Worm (Caenorhabditis elegans) whole organism, L3 larva: ENCODE results near the gene srj-29.

Experiments used
- R02D3.7 ChIP-seq: fragments of 150-350 bp; optimal IDR thresholded peaks from 2 replicates; lab custom pipeline; 2014; ENCODE audit warnings: missing biosample characterization, missing genetic modification characterization
- ZK546.5 ChIP-seq: sonication (generic microtip); optimal IDR thresholded peaks from 2 replicates; lab custom pipeline; 2017; ENCODE audit warnings: missing biosample characterization, missing genetic modification characterization
- ama-1 ChIP-seq: fragments of 150-350 bp; optimal IDR thresholded peaks from 2 replicates; lab custom pipeline; 2018
- ceh-16 ChIP-seq: sonication (generic microtip); optimal IDR thresholded peaks from 2 replicates; lab custom pipeline; 2017; ENCODE audit warnings: missing biosample characterization, missing genetic modification characterization
- ceh-82 ChIP-seq: fragments of 150-350 bp; optimal IDR thresholded peaks from 2 replicates; lab custom pipeline; 2014; ENCODE audit warnings: missing biosample characterization, missing genetic modification characterization
- ceh-9 ChIP-seq: sonication (generic microtip); optimal IDR thresholded peaks from 2 replicates; lab custom pipeline; 2018; ENCODE audit warnings: missing biosample characterization, missing genetic modification characterization
- daf-12 ChIP-seq: fragments of 150-350 bp; optimal IDR thresholded peaks from 2 replicates; lab custom pipeline; 2014; ENCODE audit warnings: missing biosample characterization, missing genetic modification reagents, missing genetic modification characterization
- egl-27 ChIP-seq: sonication (generic microtip); optimal IDR thresholded peaks from 4 replicates; lab custom pipeline; 2017; ENCODE audit warnings: missing biosample characterization, missing genetic modification reagents, missing genetic modification characterization
- egl-5 ChIP-seq: fragments of 150-350 bp; optimal IDR thresholded peaks from 2 replicates; lab custom pipeline; 2017; ENCODE audit warnings: missing biosample characterization, missing genetic modification reagents, missing genetic modification characterization, inconsistent platforms
- elt-1 ChIP-seq: fragments of 150-350 bp; optimal IDR thresholded peaks from 2 replicates; lab custom pipeline; 2014; ENCODE audit warnings: missing biosample characterization, missing genetic modification characterization
- elt-2 ChIP-seq: sonication (generic microtip); optimal IDR thresholded peaks from 2 replicates; lab custom pipeline; 2016; ENCODE audit warnings: missing genetic modification reagents, mild to moderate bottlenecking, missing genetic modification characterization, missing compliant biosample characterization
- eor-1 ChIP-seq, 2 experiments: fragments of 150-350 bp; optimal IDR thresholded peaks; 2 replicates each; lab custom pipeline; 2014 to 2018; ENCODE audit warnings: missing biosample characterization in 2 of 2, missing genetic modification characterization in 2 of 2
- fkh-10 ChIP-seq: sonication (generic microtip); optimal IDR thresholded peaks from 2 replicates; lab custom pipeline; 2017; ENCODE audit warnings: missing biosample characterization, missing genetic modification reagents, missing genetic modification characterization
- fkh-2 ChIP-seq: fragments of 150-350 bp; optimal IDR thresholded peaks from 2 replicates; lab custom pipeline; 2014; ENCODE audit warnings: missing biosample characterization, missing genetic modification reagents, missing genetic modification characterization
- fos-1 ChIP-seq: fragments of 150-350 bp; optimal IDR thresholded peaks from 2 replicates; lab custom pipeline; 2014; ENCODE audit warnings: missing biosample characterization, missing genetic modification characterization
- jun-1 ChIP-seq: fragments of 150-350 bp; optimal IDR thresholded peaks from 2 replicates; lab custom pipeline; 2014; ENCODE audit warnings: missing biosample characterization, missing genetic modification reagents, missing genetic modification characterization
- lin-15B ChIP-seq: fragments of 150-350 bp; optimal IDR thresholded peaks from 2 replicates; lab custom pipeline; 2014; ENCODE audit warnings: missing biosample characterization, missing genetic modification characterization
- lin-39 ChIP-seq: fragments of 150-350 bp; optimal IDR thresholded peaks from 2 replicates; lab custom pipeline; 2018; ENCODE audit warnings: missing biosample characterization, missing genetic modification reagents, missing genetic modification characterization
- lsy-12 ChIP-seq: sonication (generic microtip); optimal IDR thresholded peaks from 2 replicates; lab custom pipeline; 2016; ENCODE audit warnings: mild to moderate bottlenecking, missing genetic modification characterization, missing compliant biosample characterization
- mdl-1 ChIP-seq: fragments of 150-350 bp; optimal IDR thresholded peaks from 2 replicates; lab custom pipeline; 2014; ENCODE audit warnings: missing biosample characterization, missing genetic modification characterization
- mml-1 ChIP-seq: fragments of 150-350 bp; sonication (generic microtip); optimal IDR thresholded peaks from 3 replicates; lab custom pipeline; 2014; ENCODE audit warnings: missing biosample characterization, missing genetic modification characterization
- nfya-1 ChIP-seq: sonication (generic microtip); optimal IDR thresholded peaks from 2 replicates; lab custom pipeline; 2017; ENCODE audit warnings: missing genetic modification characterization, mild to moderate bottlenecking, missing compliant biosample characterization, antibody characterized with exemption, moderate library complexity; ENCODE audit not compliant: insufficient read depth
- nhr-11 ChIP-seq: fragments of 150-350 bp; optimal IDR thresholded peaks from 2 replicates; lab custom pipeline; 2014; ENCODE audit warnings: missing biosample characterization, missing genetic modification characterization
- nhr-12 ChIP-seq: fragments of 150-350 bp; optimal IDR thresholded peaks from 2 replicates; lab custom pipeline; 2014; ENCODE audit warnings: missing biosample characterization, missing genetic modification characterization
- nhr-23 ChIP-seq: fragments of 150-350 bp; optimal IDR thresholded peaks from 2 replicates; lab custom pipeline; 2014; ENCODE audit warnings: missing biosample characterization, missing genetic modification reagents, missing genetic modification characterization
- nhr-237 ChIP-seq: fragments of 150-350 bp; optimal IDR thresholded peaks from 2 replicates; lab custom pipeline; 2014; ENCODE audit warnings: missing biosample characterization, missing genetic modification characterization
- nhr-25 ChIP-seq: sonication (generic microtip); optimal IDR thresholded peaks from 2 replicates; lab custom pipeline; 2017; ENCODE audit warnings: missing biosample characterization, missing genetic modification characterization
- nhr-28 ChIP-seq: fragments of 150-350 bp; optimal IDR thresholded peaks from 2 replicates; lab custom pipeline; 2014; ENCODE audit warnings: missing biosample characterization, missing genetic modification characterization
- nhr-43 ChIP-seq: sonication (generic microtip); optimal IDR thresholded peaks from 2 replicates; lab custom pipeline; 2016; ENCODE audit warnings: mild to moderate bottlenecking, missing genetic modification characterization, missing compliant biosample characterization; ENCODE audit not compliant: poor library complexity, severe bottlenecking
- nhr-67 ChIP-seq: fragments of 150-350 bp; optimal IDR thresholded peaks from 2 replicates; lab custom pipeline; 2014; ENCODE audit warnings: missing biosample characterization, missing genetic modification characterization
- nhr-76 ChIP-seq: fragments of 150-350 bp; sonication (generic microtip); optimal IDR thresholded peaks from 5 replicates; lab custom pipeline; 2014; ENCODE audit warnings: missing biosample characterization, missing genetic modification characterization
- nhr-77 ChIP-seq: fragments of 150-350 bp; optimal IDR thresholded peaks from 2 replicates; lab custom pipeline; 2014; ENCODE audit warnings: missing biosample characterization, missing genetic modification characterization
- pha-4 ChIP-seq: fragments of 150-350 bp; optimal IDR thresholded peaks from 2 replicates; lab custom pipeline; 2014; ENCODE audit warnings: missing biosample characterization, missing genetic modification reagents, missing genetic modification characterization
- pqm-1 ChIP-seq: fragments of 150-350 bp; optimal IDR thresholded peaks from 2 replicates; lab custom pipeline; 2017; ENCODE audit warnings: missing biosample characterization, missing genetic modification characterization, inconsistent platforms
- sea-2 ChIP-seq: fragments of 150-350 bp; sonication (generic microtip); optimal IDR thresholded peaks from 4 replicates; lab custom pipeline; 2014; ENCODE audit warnings: missing biosample characterization, missing genetic modification reagents, missing genetic modification characterization
- skn-1 ChIP-seq: fragments of 150-350 bp; optimal IDR thresholded peaks from 2 replicates; lab custom pipeline; 2014; ENCODE audit warnings: missing biosample characterization, missing genetic modification characterization
- snpc-4 ChIP-seq: fragments of 150-350 bp; optimal IDR thresholded peaks from 2 replicates; lab custom pipeline; 2014; ENCODE audit warnings: missing biosample characterization, missing genetic modification characterization
- tbx-2 ChIP-seq: sonication (generic microtip); optimal IDR thresholded peaks from 2 replicates; lab custom pipeline; 2016; ENCODE audit warnings: mild to moderate bottlenecking, missing genetic modification characterization, missing compliant biosample characterization
- unc-39 ChIP-seq: sonication (generic microtip); optimal IDR thresholded peaks from 4 replicates; lab custom pipeline; 2017; ENCODE audit warnings: missing biosample characterization, missing genetic modification characterization
- unc-62 ChIP-seq: fragments of 150-350 bp; sonication (generic microtip); optimal IDR thresholded peaks from 4 replicates; lab custom pipeline; 2014; ENCODE audit warnings: missing biosample characterization, missing genetic modification reagents, missing genetic modification characterization

Gene srj-29

ce11 chrV:16060135-16060534 lies 15.3 kb upstream of the srj-29 start, which contains the start of gene F14H3.15:
Gene F14H3.15, minus strand, starts transcription at chrV:16060235.
- TF ChIP-seq tbx-2 (tag; lab: Kevin White, UChicago) (no peak), nhr-12 (tag; lab: Kevin White, UChicago) (no peak), ceh-82 (no peak), nhr-23 (tag; lab: Kevin White, UChicago) (no peak), lsy-12 (no peak), unc-62 (GFP tag; lab: Kevin White, UChicago) (no peak), R02D3.7 (tag; lab: Kevin White, UChicago) (no peak), ama-1 (no peak), ZK546.5 (tag; lab: Kevin White, UChicago) (no peak), nhr-77 (no peak), unc-39 (no peak)

ce11 chrV:16061993-16062392 lies 13.5 kb upstream of the srj-29 start, which contains the start of gene fbxa-100:
Gene fbxa-100, minus strand, starts transcription at chrV:16062093.
- no peak for TF ChIP-seq nfya-1 (tag; lab: Kevin White, UChicago)
- no peak for TF ChIP-seq ama-1
- no peak for TF ChIP-seq elt-1 (tag; lab: Kevin White, UChicago)
- TF ChIP-seq eor-1 (tag; optimal IDR thresholded peaks at IDR 0.05; lab: Kevin White, UChicago) = no peak
- TF ChIP-seq lin-39 (tag; lab: Kevin White, UChicago) = no peak
- TF ChIP-seq ceh-16 = no peak

DNA sequence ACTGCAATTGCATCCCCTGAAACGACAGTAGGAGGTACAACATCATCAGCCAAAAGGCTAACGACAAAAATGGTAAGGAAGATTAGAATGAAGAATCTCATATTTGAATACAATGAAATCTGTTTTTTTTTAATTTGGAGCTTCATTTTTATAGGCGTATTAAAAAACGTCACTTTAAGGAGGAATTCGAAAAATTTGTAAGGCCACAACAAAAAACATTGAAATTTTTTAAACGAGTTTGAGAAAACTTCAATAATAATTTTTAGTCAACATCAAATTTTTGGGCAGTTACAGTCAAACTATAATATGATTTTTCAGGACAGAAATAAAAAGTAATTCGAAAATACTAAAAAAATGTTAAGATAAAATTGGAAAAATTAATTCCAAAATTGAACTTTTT lies 12.7 kb upstream of the srj-29 start, which contains the start of gene F14H3.14:
Gene F14H3.14, minus strand, starts transcription at position 101 of the 400 bp plus-strand sequence.
- TF ChIP-seq snpc-4 (tag; lab: Kevin White, UChicago) (no peak), nhr-237 (no peak)

DNA sequence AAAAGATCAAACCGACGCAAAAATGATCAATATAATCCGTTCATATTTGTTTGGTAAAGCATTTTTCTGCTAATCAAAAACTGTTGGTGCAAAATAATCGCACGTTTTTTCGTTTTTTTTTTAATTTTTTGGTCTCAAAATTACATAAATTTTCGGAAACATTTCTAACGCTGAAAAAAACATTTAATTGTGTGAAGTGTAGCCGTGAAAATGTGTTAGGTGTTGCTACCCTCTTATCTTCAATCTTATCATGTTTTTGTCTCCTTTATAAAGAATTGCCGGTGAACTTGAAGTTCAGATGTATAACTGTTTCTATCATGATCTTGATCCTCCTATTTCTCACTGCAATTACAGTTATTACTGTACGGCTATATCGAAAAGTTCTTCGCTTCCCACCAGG lies 6.5 kb upstream of the srj-29 start, which contains the start of gene cyp-35D1:
Gene cyp-35D1, plus strand, starts transcription at position 301 of the 400 bp plus-strand sequence.
- no peak for TF ChIP-seq egl-27
- no peak for TF ChIP-seq nhr-11 (tag; lab: Kevin White, UChicago)
- TF ChIP-seq nhr-28 (tag; lab: Kevin White, UChicago) = no peak
- no peak for TF ChIP-seq nfya-1 (tag; lab: Kevin White, UChicago)
- TF ChIP-seq mml-1 = no peak
- no peak for TF ChIP-seq nhr-237
- TF ChIP-seq nhr-77 = no peak
- TF ChIP-seq snpc-4 (tag; lab: Kevin White, UChicago) = no peak
- no peak for TF ChIP-seq ZK546.5 (tag; lab: Kevin White, UChicago)
- no peak for TF ChIP-seq nhr-25 (tag; lab: Kevin White, UChicago)
- no peak for TF ChIP-seq ceh-9 (tag; lab: Kevin White, UChicago)
- no peak for TF ChIP-seq mdl-1 (tag; lab: Kevin White, UChicago)
- TF ChIP-seq sea-2 = no peak
- no peak for TF ChIP-seq eor-1 (tag; optimal IDR thresholded peaks at IDR 0.05; lab: Kevin White, UChicago)
- no peak for TF ChIP-seq nhr-67
- no peak for TF ChIP-seq ama-1
- TF ChIP-seq unc-62 (GFP tag; lab: Kevin White, UChicago) = no peak
- TF ChIP-seq daf-12 (tag; lab: Kevin White, UChicago) = no peak
- no peak for TF ChIP-seq skn-1 (tag; lab: Kevin White, UChicago)
- TF ChIP-seq, all 47 proteins: peak for 0

- TF ChIP-seq nhr-28 (tag; lab: Kevin White, UChicago) = no peak
- TF ChIP-seq pqm-1 = peak; percentile 38
- TF ChIP-seq egl-27 = no peak
- TF ChIP-seq elt-2 (tag; lab: Kevin White, UChicago) = peak; percentile 55
- TF ChIP-seq tbx-2 (tag; lab: Kevin White, UChicago) = no peak
These were observed 4.3 kb upstream of the srj-29 start, which contains the start of gene nhr-176 for ce11 chrV:16071167-16071566. Gene nhr-176, plus strand, starts transcription at chrV:16071325.

DNA sequence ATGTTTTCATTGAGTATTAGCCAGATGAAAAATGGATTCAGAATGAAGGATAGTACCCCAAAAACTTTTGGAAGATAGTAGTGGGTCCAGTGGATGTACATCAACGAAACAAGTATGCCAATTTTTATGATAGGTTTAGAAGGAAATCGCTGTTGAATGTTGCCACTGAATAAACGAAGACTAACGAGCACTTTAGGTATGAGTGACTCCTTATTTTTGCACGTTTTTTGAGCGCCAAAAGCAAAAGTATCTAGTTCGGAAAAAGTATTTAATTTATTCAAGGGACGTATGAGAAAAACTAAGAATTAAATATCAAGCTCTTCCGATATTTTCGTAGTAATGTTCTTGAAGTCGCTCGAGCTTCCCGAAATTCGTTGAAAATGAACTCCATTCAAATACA lies 1.6 kb upstream of the srj-29 start, which contains the start of gene srj-10:
Gene srj-10, minus strand, starts transcription at position 101 of the 400 bp plus-strand sequence.
- TF ChIP-seq unc-62 (GFP tag; lab: Kevin White, UChicago) (no peak), skn-1 (tag; lab: Kevin White, UChicago) (no peak), nhr-43 (tag; lab: Kevin White, UChicago) (no peak), ZK546.5 (tag; lab: Kevin White, UChicago) (no peak), nhr-76 (no peak), R02D3.7 (tag; lab: Kevin White, UChicago) (no peak), egl-5 (tag; lab: Kevin White, UChicago) (no peak), elt-1 (tag; lab: Kevin White, UChicago) (no peak), lin-15B (no peak), fos-1 (tag; lab: Kevin White, UChicago) (no peak), egl-27 (no peak), snpc-4 (tag; lab: Kevin White, UChicago) (no peak), nhr-11 (tag; lab: Kevin White, UChicago) (no peak), fkh-10 (GFP tag; lab: Kevin White, UChicago) (no peak), jun-1 (tag; lab: Kevin White, UChicago) (no peak), lsy-12 (no peak), fkh-2 (tag; lab: Kevin White, UChicago) (no peak), unc-39 (no peak), nhr-237 (no peak), pha-4 (no peak)
